Worm (Caenorhabditis elegans) whole organism, L4 larva: ENCODE results near the gene cox-14.
A peak's percentile ranks its signal among the peaks of the same experiment; 100 is the strongest.

Experiments used
- D1046.2 ChIP-seq: fragments of 200-800 bp; sonication (Bioruptor generic); IDR thresholded peaks from 2 replicates; pipeline ENCODE4 v1.3.6; 2022; ENCODE audit warnings: missing genetic modification characterization, missing compliant biosample characterization
- F44E2.7 ChIP-seq: fragments of 200-800 bp; sonication (Bioruptor generic); IDR thresholded peaks from 2 replicates; pipeline ENCODE4 v2.1.2; 2022; ENCODE audit warnings: missing genetic modification characterization, missing compliant biosample characterization
- F49E8.2 ChIP-seq: sonication (generic microtip); optimal IDR thresholded peaks from 2 replicates; lab custom pipeline; 2016; ENCODE audit warnings: missing compliant biosample characterization, mild to moderate bottlenecking, missing genetic modification characterization, borderline replicate concordance
- T20F7.1 ChIP-seq: fragments of 200-800 bp; sonication (Bioruptor generic); optimal IDR thresholded peaks from 2 replicates; lab custom pipeline; 2018; ENCODE audit warnings: mild to moderate bottlenecking, missing genetic modification characterization, missing compliant biosample characterization
- T26A8.4 ChIP-seq: fragments of 200-800 bp; sonication (Bioruptor generic); IDR thresholded peaks from 2 replicates; pipeline ENCODE4 v1.3.6; 2022; ENCODE audit warnings: missing genetic modification characterization, missing compliant biosample characterization
- Y105C5A.15 ChIP-seq: fragments of 200-800 bp; sonication (Bioruptor generic); IDR thresholded peaks from 2 replicates; pipeline ENCODE4 v1.3.6; 2022; ENCODE audit warnings: missing genetic modification characterization, missing compliant biosample characterization
- ZK337.2 ChIP-seq: fragments of 200-800 bp; sonication (Bioruptor generic); IDR thresholded peaks from 2 replicates; pipeline ENCODE4 v1.3.6; 2022; ENCODE audit warnings: missing genetic modification reagents, missing genetic modification characterization, missing compliant biosample characterization
- aha-1 ChIP-seq: fragments of 150-350 bp; peaks from one replicate; lab custom pipeline; 2014; ENCODE audit warnings: missing biosample characterization, missing genetic modification characterization
- aly-2 ChIP-seq: sonication (generic microtip); optimal IDR thresholded peaks from 2 replicates; lab custom pipeline; 2018; ENCODE audit warnings: missing biosample characterization, missing genetic modification characterization
- ama-1 ChIP-seq: fragments of 150-350 bp; optimal IDR thresholded peaks from 2 replicates; lab custom pipeline; 2014; ENCODE audit warnings: inconsistent platforms, mixed read lengths
- attf-4 ChIP-seq: sonication (generic microtip); optimal IDR thresholded peaks from 3 replicates; lab custom pipeline; 2017; ENCODE audit warnings: missing biosample characterization, missing genetic modification characterization
- ceh-32 ChIP-seq: sonication (generic microtip); optimal IDR thresholded peaks from 2 replicates; lab custom pipeline; 2016; ENCODE audit warnings: mild to moderate bottlenecking, missing genetic modification characterization, missing compliant biosample characterization; ENCODE audit not compliant: poor library complexity
- ceh-62 ChIP-seq: sonication (generic microtip); optimal IDR thresholded peaks from 2 replicates; lab custom pipeline; 2017; ENCODE audit warnings: missing biosample characterization, missing genetic modification characterization
- ces-1 ChIP-seq: fragments of 150-350 bp; sonication (generic microtip); optimal IDR thresholded peaks from 4 replicates; lab custom pipeline; 2014; ENCODE audit warnings: missing biosample characterization, missing genetic modification reagents, missing genetic modification characterization
- daf-16 ChIP-seq, 3 experiments: sonication (generic microtip); optimal IDR thresholded peaks; 2 replicates each; lab custom pipeline; 2016 to 2017; ENCODE audit warnings: missing genetic modification characterization in 3 of 3, missing genetic modification reagents in 3 of 3, mild to moderate bottlenecking in 2 of 3, missing compliant biosample characterization in 2 of 3, missing biosample characterization in 1 of 3, moderate library complexity in 1 of 3
- daf-19 ChIP-seq: fragments of 200-800 bp; sonication (Bioruptor generic); conservative IDR thresholded peaks from 2 replicates; pipeline ENCODE4 v1.3.6; 2022; ENCODE audit warnings: missing genetic modification characterization, missing compliant biosample characterization
- dmd-6 ChIP-seq: fragments of 200-800 bp; sonication (Bioruptor generic); IDR thresholded peaks from 2 replicates; pipeline ENCODE4 v1.3.6; 2022; ENCODE audit warnings: missing genetic modification reagents, missing genetic modification characterization, missing compliant biosample characterization
- dve-1 ChIP-seq: sonication (generic microtip); optimal IDR thresholded peaks from 2 replicates; lab custom pipeline; 2017; ENCODE audit warnings: antibody characterized with exemption, mild to moderate bottlenecking, missing genetic modification characterization, missing compliant biosample characterization; ENCODE audit not compliant: insufficient read depth
- gei-8 ChIP-seq: fragments of 200-800 bp; sonication (Bioruptor generic); optimal IDR thresholded peaks from 2 replicates; lab custom pipeline; 2018; ENCODE audit warnings: mild to moderate bottlenecking, missing genetic modification characterization, missing compliant biosample characterization
- hlh-11 ChIP-seq: fragments of 200-800 bp; sonication (Bioruptor generic); optimal IDR thresholded peaks from 2 replicates; lab custom pipeline; 2018; ENCODE audit warnings: mild to moderate bottlenecking, missing genetic modification characterization, missing compliant biosample characterization
- mdt-29 ChIP-seq: fragments of 200-800 bp; sonication (Bioruptor generic); IDR thresholded peaks from 2 replicates; pipeline ENCODE4 v1.3.6; 2022; ENCODE audit warnings: missing genetic modification reagents, missing genetic modification characterization, missing compliant biosample characterization
- mes-2 ChIP-seq: sonication (generic microtip); optimal IDR thresholded peaks from 2 replicates; lab custom pipeline; 2016; ENCODE audit warnings: missing genotype, mild to moderate bottlenecking, missing genetic modification characterization, missing compliant biosample characterization; ENCODE audit not compliant: poor library complexity, severe bottlenecking
- nhr-10 ChIP-seq: fragments of 150-350 bp; optimal IDR thresholded peaks from 2 replicates; lab custom pipeline; 2014; ENCODE audit warnings: missing biosample characterization, missing genetic modification characterization
- nhr-237 ChIP-seq: sonication (generic microtip); optimal IDR thresholded peaks from 2 replicates; lab custom pipeline; 2017; ENCODE audit warnings: missing biosample characterization, missing genetic modification characterization
- nhr-77 ChIP-seq: fragments of 150-350 bp; optimal IDR thresholded peaks from 2 replicates; lab custom pipeline; 2014; ENCODE audit warnings: missing biosample characterization, missing genetic modification characterization
- pha-4 ChIP-seq, 2 experiments: fragments of 150-350 bp in 1 of 2; fragments of 200-800 bp in 1 of 2; sonication (Bioruptor generic) in 1 of 2; IDR thresholded peaks in 1 of 2; optimal IDR thresholded peaks in 1 of 2; 2 replicates each; pipeline versions ENCODE4 v1.3.6 to Lab custom; 2014 to 2022; ENCODE audit warnings: missing genetic modification characterization in 2 of 2, missing genetic modification reagents in 2 of 2, missing biosample characterization in 1 of 2, missing compliant biosample characterization in 1 of 2
- saeg-2 ChIP-seq: fragments of 200-800 bp; sonication (Bioruptor generic); IDR thresholded peaks from 2 replicates; pipeline ENCODE4 v1.3.6; 2022; ENCODE audit warnings: missing genetic modification reagents, missing genetic modification characterization, missing compliant biosample characterization
- snpc-1.2 ChIP-seq: fragments of 200-800 bp; sonication (Bioruptor generic); IDR thresholded peaks from 2 replicates; pipeline ENCODE4 v1.3.6; 2022; ENCODE audit warnings: missing genetic modification reagents, missing genetic modification characterization, missing compliant biosample characterization
- tag-97 ChIP-seq: fragments of 200-800 bp; sonication (Bioruptor generic); IDR thresholded peaks from 2 replicates; pipeline ENCODE4 v1.3.6; 2022; ENCODE audit warnings: missing genetic modification characterization, missing compliant biosample characterization
- tra-1 ChIP-seq: fragments of 200-800 bp; sonication (Bioruptor generic); IDR thresholded peaks from 2 replicates; pipeline ENCODE4 v1.3.6; 2022; ENCODE audit warnings: missing genetic modification reagents, missing genetic modification characterization, missing compliant biosample characterization
- unc-130 ChIP-seq: sonication (generic microtip); optimal IDR thresholded peaks from 2 replicates; lab custom pipeline; 2016; ENCODE audit warnings: missing genetic modification reagents, missing genetic modification characterization, missing compliant biosample characterization
- unc-62 ChIP-seq, 3 experiments: fragments of 150-350 bp in 1 of 3; sonication (generic microtip); optimal IDR thresholded peaks in 2 of 3; peaks in 1 of 3; 1 replicate in 1 of 3; 2 replicates in 2 of 3; lab custom pipeline; 2014 to 2017; ENCODE audit warnings: missing biosample characterization in 3 of 3, missing genetic modification characterization in 3 of 3, missing genetic modification reagents in 3 of 3, missing genotype in 1 of 3
- zfp-2 ChIP-seq: sonication (generic microtip); optimal IDR thresholded peaks from 2 replicates; lab custom pipeline; 2016; ENCODE audit warnings: mild to moderate bottlenecking, missing genetic modification characterization, missing compliant biosample characterization
- ztf-11 ChIP-seq: fragments of 150-350 bp; optimal IDR thresholded peaks from 2 replicates; lab custom pipeline; 2014; ENCODE audit warnings: missing biosample characterization, missing genetic modification characterization

cox-14 gene

DNA sequence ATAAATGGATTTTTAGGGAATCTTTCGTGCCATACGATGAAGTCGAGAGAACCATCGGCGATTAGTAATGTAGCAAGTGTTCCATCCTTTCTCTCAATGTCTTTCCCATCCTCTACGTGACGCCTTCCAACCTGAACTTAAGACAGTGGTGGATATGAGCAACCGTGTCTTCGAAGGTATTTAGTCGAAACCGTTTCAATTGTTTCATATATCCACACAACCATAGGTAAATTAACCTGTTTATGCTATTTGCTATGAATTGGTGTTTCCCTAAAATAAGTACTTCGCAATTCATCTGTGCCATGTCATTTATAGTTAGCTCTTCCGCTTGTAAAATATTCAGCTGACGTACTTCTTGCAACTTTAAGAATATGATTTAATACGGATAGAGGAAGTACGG is 22.8 kb upstream of the cox-14 start:
- TF ChIP-seq daf-19 (no peak), mdt-29 (GFP tag; lab: Robert Waterston, UW) (no peak), aha-1 (tag; lab: Kevin White, UChicago) (peak; percentile 54), nhr-10 (tag; lab: Kevin White, UChicago) (no peak), unc-62 (GFP tag; optimal IDR thresholded peaks at IDR 0.05 in 1 of 2; lab: Kevin White, UChicago) (peak in 1 of 2 experiments; percentile 77), unc-62 (tag; optimal IDR thresholded peaks at IDR 0.05; lab: Kevin White, UChicago) (no peak), ama-1 (lab: Kevin White, UChicago) (no peak), nhr-237 (tag; lab: Kevin White, UChicago) (no peak), mes-2 (tag; lab: Kevin White, UChicago) (no peak)

DNA sequence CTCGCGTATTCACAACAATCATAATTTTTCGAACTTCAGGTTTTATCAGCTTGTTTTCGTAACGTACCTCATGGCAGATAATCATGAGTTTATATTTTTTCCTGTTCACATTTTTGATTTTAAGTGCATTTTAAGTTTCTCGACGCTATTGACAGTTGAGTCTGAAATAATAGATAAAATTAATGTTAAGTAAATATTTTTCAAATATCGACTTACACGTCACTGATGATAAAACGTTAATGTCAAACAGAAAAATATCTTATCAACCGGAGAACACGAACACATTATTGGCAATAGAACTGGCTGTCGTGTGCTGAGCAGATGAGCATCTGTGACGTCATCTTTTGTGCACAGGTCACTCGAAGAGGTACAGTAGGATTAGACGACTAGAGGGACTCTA is 21.9 kb upstream of the cox-14 start:
- TF ChIP-seq daf-16 (GFP tag; optimal IDR thresholded peaks at IDR 0.05; lab: Kevin White, UChicago) (peak in 1 of 2 experiments; percentile 30), daf-16 (tag; optimal IDR thresholded peaks at IDR 0.05; lab: Kevin White, UChicago) (peak; percentile 100), ZK337.2 (no peak), dve-1 (tag; lab: Kevin White, UChicago) (peak; percentile 88), unc-62 (GFP tag; optimal IDR thresholded peaks at IDR 0.05 in 1 of 2; lab: Kevin White, UChicago) (no peak), unc-62 (tag; optimal IDR thresholded peaks at IDR 0.05; lab: Kevin White, UChicago) (no peak), dmd-6 (GFP tag; lab: Robert Waterston, UW) (peak; percentile 59), ceh-32 (tag; lab: Kevin White, UChicago) (no peak)
- TF ChIP-seq, all 104 proteins: peak for 3

DNA sequence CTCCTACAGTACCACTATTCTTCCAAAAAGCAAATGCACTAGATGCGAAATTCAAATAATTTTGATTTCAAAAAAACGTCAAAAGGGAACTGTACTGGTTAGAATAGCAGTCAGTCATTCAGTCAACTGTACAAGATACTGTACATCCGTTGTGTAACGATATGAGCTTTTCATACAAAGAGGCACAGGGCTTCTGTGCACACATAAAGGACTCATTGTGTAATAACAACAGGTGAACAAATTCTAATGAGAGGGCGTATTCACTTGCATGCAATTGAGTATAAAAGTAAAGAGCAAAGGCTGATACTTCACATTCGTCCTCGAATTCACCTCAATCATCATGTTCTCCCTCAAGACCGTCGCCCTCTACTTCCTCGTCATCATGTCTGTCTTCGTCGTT is 21.3 kb upstream of the cox-14 start, which contains the start of gene dod-6:
TSS of gene dod-6 (plus strand) at position 301 of the 400 bp plus-strand sequence.
- TF ChIP-seq nhr-10 (tag; lab: Kevin White, UChicago), result no peak
- no peak for TF ChIP-seq dmd-6 (GFP tag; lab: Robert Waterston, UW)
- no peak for TF ChIP-seq F49E8.2 (tag; lab: Kevin White, UChicago)
- TF ChIP-seq aha-1 (tag; lab: Kevin White, UChicago), result no peak
- TF ChIP-seq nhr-77 (tag; lab: Kevin White, UChicago), result no peak

DNA sequence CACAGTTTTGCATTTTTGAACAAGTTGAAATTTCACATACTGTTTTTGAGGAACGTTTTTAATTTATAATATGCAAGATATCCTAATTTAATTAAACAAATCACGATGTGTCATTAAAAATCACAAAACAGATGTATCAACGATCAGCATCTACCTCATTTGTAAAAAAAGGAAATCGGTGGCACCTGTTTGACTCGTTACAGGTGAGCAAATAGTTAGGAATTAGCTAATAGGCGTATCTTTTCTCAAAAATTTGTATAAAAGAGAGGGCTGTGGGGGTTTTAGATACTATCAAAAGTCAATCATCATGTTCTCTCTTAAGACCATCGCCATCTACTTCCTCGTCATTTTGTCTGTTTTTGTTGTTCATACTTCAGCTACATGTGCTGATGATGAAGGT is 19.7 kb upstream of the cox-14 start, which contains the start of gene T20G5.8:
TSS of gene T20G5.8 (plus strand) at position 301 of the 400 bp plus-strand sequence.
- TF ChIP-seq aly-2 (tag; lab: Kevin White, UChicago) (no peak), daf-19 (no peak), Y105C5A.15 (GFP tag; lab: Robert Waterston, UW) (no peak), tra-1 (no peak), F49E8.2 (tag; lab: Kevin White, UChicago) (no peak), T26A8.4 (no peak), tag-97 (no peak), pha-4 (GFP tag; IDR thresholded peaks at IDR 0.05; lab: Robert Waterston, UW) (no peak), pha-4 (tag; optimal IDR thresholded peaks at IDR 0.05; lab: Kevin White, UChicago) (no peak), saeg-2 (GFP tag; lab: Robert Waterston, UW) (no peak), snpc-1.2 (GFP tag; lab: Robert Waterston, UW) (no peak), ama-1 (lab: Kevin White, UChicago) (no peak), ceh-62 (no peak), dve-1 (tag; lab: Kevin White, UChicago) (no peak)

DNA sequence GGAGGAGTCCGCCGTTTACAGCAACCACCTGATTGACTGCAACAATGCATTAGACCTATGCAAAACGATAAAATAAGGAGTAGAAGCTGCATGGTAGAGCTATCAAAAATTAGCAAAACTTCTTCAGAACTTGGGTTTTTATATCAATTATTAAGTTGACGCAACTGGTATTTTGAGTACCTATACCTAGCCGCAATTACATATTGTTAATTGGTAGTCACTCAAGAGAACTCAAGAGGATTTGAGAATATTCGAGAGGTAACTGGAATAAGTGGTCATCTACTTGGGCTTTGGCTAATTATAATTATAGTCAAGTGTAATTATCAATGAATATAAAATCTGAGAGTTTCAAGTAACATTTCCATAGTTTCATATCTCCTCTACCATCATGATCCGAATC is 17.5 kb upstream of the cox-14 start, which contains the start of the genes T20G5.13 and T20G5.12:
TSS of gene T20G5.13 (minus strand) at position 101 of the 400 bp plus-strand sequence.
TSS of gene T20G5.12 (plus strand) at position 370 of the 400 bp plus-strand sequence.
- no peak for TF ChIP-seq T20F7.1
- TF ChIP-seq unc-130 (GFP tag; lab: Kevin White, UChicago), result no peak
- no peak for TF ChIP-seq F44E2.7 (GFP tag; lab: Robert Waterston, UW)
- TF ChIP-seq hlh-11 (tag; lab: Kevin White, UChicago), result no peak
- no peak for TF ChIP-seq zfp-2 (tag; lab: Kevin White, UChicago)
- TF ChIP-seq attf-4 (tag; lab: Kevin White, UChicago), result no peak
- no peak for TF ChIP-seq gei-8 (GFP tag; lab: Kevin White, UChicago)
- TF ChIP-seq D1046.2 (GFP tag; lab: Robert Waterston, UW), result no peak
- no peak for TF ChIP-seq ztf-11 (tag; lab: Kevin White, UChicago)
- no peak for TF ChIP-seq ces-1 (GFP tag; lab: Kevin White, UChicago)
- no peak for TF ChIP-seq ceh-32 (tag; lab: Kevin White, UChicago)
